Fruit fly (Drosophila melanogaster) whole organism, embryonic: ENCODE results near the gene Kah.

Source experiments
- ATbp ChIP-seq: fragments of 200-800 bp; sonication (Bioruptor generic); optimal IDR thresholded peaks from 2 replicates; lab custom pipeline; 2017; ENCODE audit warnings: missing biosample characterization, mild to moderate bottlenecking, missing genetic modification characterization, missing genetic modification reagents
- Atf6 ChIP-seq: fragments of 200-800 bp; sonication (Bioruptor generic); IDR thresholded peaks from 2 replicates; pipeline ENCODE4 v1.3.6; 2022; ENCODE audit warnings: missing biosample characterization, missing genetic modification characterization
- CG10147 ChIP-seq: fragments of 200-800 bp; sonication (Bioruptor generic); optimal IDR thresholded peaks from 2 replicates; lab custom pipeline; 2019; ENCODE audit warnings: missing biosample characterization, mild to moderate bottlenecking, missing genetic modification characterization, moderate library complexity
- CG10321 ChIP-seq: fragments of 200-800 bp; sonication (Bioruptor generic); IDR thresholded peaks from 2 replicates; pipeline ENCODE4 v1.3.6; 2022; ENCODE audit warnings: missing biosample characterization, missing genetic modification characterization
- CG10565 ChIP-seq: fragments of 200-800 bp; sonication (Bioruptor generic); optimal IDR thresholded peaks from 3 replicates; lab custom pipeline; 2016; ENCODE audit warnings: missing biosample characterization, mild to moderate bottlenecking, missing genetic modification characterization
- CG12744 ChIP-seq: fragments of 200-800 bp; sonication (Bioruptor generic); optimal IDR thresholded peaks from 2 replicates; lab custom pipeline; 2016; ENCODE audit warnings: missing biosample characterization, missing genetic modification characterization
- CG13894 ChIP-seq: fragments of 200-800 bp; sonication (Bioruptor generic); optimal IDR thresholded peaks from 3 replicates; lab custom pipeline; 2018; ENCODE audit warnings: missing biosample characterization, mild to moderate bottlenecking, missing genetic modification characterization, moderate library complexity
- CG14014 ChIP-seq: fragments of 200-800 bp; sonication (Bioruptor generic); IDR thresholded peaks from 2 replicates; pipeline ENCODE4 v1.3.6; 2022; ENCODE audit warnings: missing biosample characterization, missing genetic modification characterization
- CG1529 ChIP-seq: fragments of 200-800 bp; sonication (Bioruptor generic); optimal IDR thresholded peaks from 3 replicates; lab custom pipeline; 2018; ENCODE audit warnings: missing biosample characterization, missing genetic modification characterization
- CG17802 ChIP-seq: fragments of 200-800 bp; sonication (Bioruptor generic); optimal IDR thresholded peaks from 2 replicates; lab custom pipeline; 2018; ENCODE audit warnings: missing biosample characterization, mild to moderate bottlenecking, missing genetic modification characterization, moderate library complexity
- CG18262 ChIP-seq: fragments of 200-800 bp; optimal IDR thresholded peaks from 3 replicates; lab custom pipeline; 2019; ENCODE audit warnings: missing biosample characterization, mild to moderate bottlenecking, missing genetic modification characterization, moderate library complexity
- CG2875 ChIP-seq: fragments of 200-800 bp; sonication (Bioruptor generic); optimal IDR thresholded peaks from 2 replicates; lab custom pipeline; 2017; ENCODE audit warnings: missing biosample characterization, mild to moderate bottlenecking, missing genetic modification characterization, missing genetic modification reagents
- CG3163 ChIP-seq: fragments of 200-800 bp; sonication (Bioruptor generic); optimal IDR thresholded peaks from 3 replicates; lab custom pipeline; 2016; ENCODE audit warnings: missing biosample characterization, missing genetic modification characterization
- CG34376 ChIP-seq: fragments of 200-800 bp; sonication (Bioruptor generic); optimal IDR thresholded peaks from 2 replicates; lab custom pipeline; 2018; ENCODE audit warnings: missing biosample characterization, mild to moderate bottlenecking, missing genetic modification characterization
- CG4424 ChIP-seq: fragments of 200-800 bp; sonication (Bioruptor generic); optimal IDR thresholded peaks from 3 replicates; lab custom pipeline; 2016; ENCODE audit warnings: missing biosample characterization, missing genetic modification characterization
- CG4617 ChIP-seq: fragments of 200-800 bp; sonication (Bioruptor generic); optimal IDR thresholded peaks from 3 replicates; lab custom pipeline; 2016; ENCODE audit warnings: missing biosample characterization, missing genetic modification characterization, borderline replicate concordance
- CG6654 ChIP-seq: fragments of 200-800 bp; sonication (Bioruptor generic); optimal IDR thresholded peaks from 2 replicates; lab custom pipeline; 2017; ENCODE audit warnings: missing biosample characterization, mild to moderate bottlenecking, missing genetic modification characterization
- CG6683 ChIP-seq: fragments of 200-800 bp; sonication (Bioruptor generic); optimal IDR thresholded peaks from 2 replicates; lab custom pipeline; 2017; ENCODE audit warnings: missing biosample characterization, mild to moderate bottlenecking, missing genetic modification characterization, missing genetic modification reagents
- CG7372 ChIP-seq: fragments of 200-800 bp; sonication (Bioruptor generic); IDR thresholded peaks from 2 replicates; pipeline ENCODE4 v1.3.6; 2022; ENCODE audit warnings: missing biosample characterization, missing genetic modification characterization
- CG9727 ChIP-seq: fragments of 200-800 bp; sonication (Bioruptor generic); optimal IDR thresholded peaks from 3 replicates; lab custom pipeline; 2017; ENCODE audit warnings: missing biosample characterization, mild to moderate bottlenecking, missing genetic modification characterization
- D19A ChIP-seq: fragments of 200-800 bp; optimal IDR thresholded peaks from 3 replicates; lab custom pipeline; 2019; ENCODE audit warnings: missing biosample characterization, mild to moderate bottlenecking, missing genetic modification characterization, moderate library complexity
- Dbx ChIP-seq: fragments of 200-800 bp; sonication (Bioruptor generic); IDR thresholded peaks from 3 replicates; pipeline ENCODE4 v1.3.6; 2022; ENCODE audit warnings: missing biosample characterization, missing genetic modification characterization
- Gug ChIP-seq: fragments of 200-800 bp; sonication (Bioruptor generic); IDR thresholded peaks from 4 replicates; pipeline ENCODE4 v1.3.6; 2022; ENCODE audit warnings: missing biosample characterization, missing genetic modification characterization
- Hr78 ChIP-seq, 2 experiments: fragments of 200-800 bp in 1 of 2; fragments of >200 bp in 1 of 2; sonication (Bioruptor generic) in 1 of 2; optimal IDR thresholded peaks; 2 replicates each; lab custom pipeline; 2017 to 2019; ENCODE audit warnings: missing biosample characterization in 2 of 2, missing genetic modification characterization in 2 of 2, mild to moderate bottlenecking in 1 of 2, moderate library complexity in 1 of 2
- Max ChIP-seq: fragments of 200-800 bp; sonication (Bioruptor generic); optimal IDR thresholded peaks from 2 replicates; lab custom pipeline; 2016; ENCODE audit warnings: missing biosample characterization, mild to moderate bottlenecking, missing genetic modification characterization
- ase ChIP-seq: fragments of 200-800 bp; sonication (Bioruptor generic); IDR thresholded peaks from 3 replicates; pipeline ENCODE4 v1.3.6; 2022; ENCODE audit warnings: missing biosample characterization, missing genetic modification characterization
- br ChIP-seq: fragments of >200 bp; optimal IDR thresholded peaks from 2 replicates; lab custom pipeline; 2017
- bsh ChIP-seq, 2 experiments: fragments of 200-800 bp; sonication (Bioruptor generic); optimal IDR thresholded peaks; 2 replicates each; lab custom pipeline; 2017 to 2018; ENCODE audit warnings: mild to moderate bottlenecking in 2 of 2, missing biosample characterization in 2 of 2, missing genetic modification characterization in 2 of 2, moderate library complexity in 1 of 2
- btn ChIP-seq: fragments of 200-800 bp; sonication (Bioruptor generic); optimal IDR thresholded peaks from 2 replicates; lab custom pipeline; 2016; ENCODE audit warnings: missing biosample characterization, missing genetic modification characterization
- cato ChIP-seq: fragments of 200-800 bp; sonication (Bioruptor generic); optimal IDR thresholded peaks from 2 replicates; lab custom pipeline; 2016; ENCODE audit warnings: missing biosample characterization, missing genetic modification characterization, borderline replicate concordance
- chinmo ChIP-seq: fragments of 200-800 bp; sonication (Bioruptor generic); IDR thresholded peaks from 4 replicates; pipeline ENCODE4 v1.3.6; 2022; ENCODE audit warnings: missing biosample characterization, missing genetic modification characterization; ENCODE audit not compliant: partially characterized antibody
- chm ChIP-seq: fragments of 200-800 bp; sonication (Bioruptor generic); IDR thresholded peaks from 2 replicates; pipeline ENCODE4 v1.3.6; 2022; ENCODE audit warnings: missing biosample characterization, missing genetic modification characterization
- croc ChIP-seq: fragments of 200-800 bp; sonication (Bioruptor generic); conservative IDR thresholded peaks from 3 replicates; pipeline ENCODE4 v1.3.6; 2022; ENCODE audit warnings: missing biosample characterization, missing genetic modification characterization
- cwo ChIP-seq: fragments of 200-800 bp; sonication (Bioruptor generic); optimal IDR thresholded peaks from 3 replicates; lab custom pipeline; 2017; ENCODE audit warnings: missing biosample characterization, missing genetic modification characterization, mild to moderate bottlenecking, moderate library complexity, missing genetic modification reagents
- ftz-f1 ChIP-seq: fragments of 200-800 bp; sonication (Bioruptor generic); optimal IDR thresholded peaks from 2 replicates; lab custom pipeline; 2016; ENCODE audit warnings: missing biosample characterization, missing genetic modification characterization
- grn ChIP-seq: fragments of 200-800 bp; sonication (Bioruptor generic); optimal IDR thresholded peaks from 3 replicates; lab custom pipeline; 2017; ENCODE audit warnings: missing biosample characterization, missing genetic modification characterization
- gsb-n ChIP-seq: fragments of 200-800 bp; sonication (Bioruptor generic); optimal IDR thresholded peaks from 3 replicates; lab custom pipeline; 2018; ENCODE audit warnings: missing biosample characterization, mild to moderate bottlenecking, missing genetic modification characterization
- hth ChIP-seq: fragments of >200 bp; optimal IDR thresholded peaks from 2 replicates; lab custom pipeline; 2017; ENCODE audit warnings: inconsistent platforms
- jing ChIP-seq: fragments of 200-800 bp; sonication (Bioruptor generic); optimal IDR thresholded peaks from 2 replicates; lab custom pipeline; 2018; ENCODE audit warnings: missing biosample characterization, mild to moderate bottlenecking, missing genetic modification characterization
- nom ChIP-seq: fragments of 200-800 bp; sonication (Bioruptor generic); optimal IDR thresholded peaks from 2 replicates; lab custom pipeline; 2017; ENCODE audit warnings: missing biosample characterization, missing genetic modification characterization, mild to moderate bottlenecking, moderate library complexity, missing genetic modification reagents
- p53 ChIP-seq: fragments of 200-800 bp; sonication (Bioruptor generic); optimal IDR thresholded peaks from 2 replicates; lab custom pipeline; 2016; ENCODE audit warnings: missing biosample characterization, missing genetic modification characterization
- pfk ChIP-seq: fragments of 200-800 bp; sonication (Bioruptor generic); optimal IDR thresholded peaks from 2 replicates; lab custom pipeline; 2018; ENCODE audit warnings: missing biosample characterization, mild to moderate bottlenecking, missing genetic modification characterization, moderate library complexity
- repo ChIP-seq: fragments of 200-800 bp; sonication (Bioruptor generic); optimal IDR thresholded peaks from 2 replicates; lab custom pipeline; 2016; ENCODE audit warnings: missing biosample characterization, missing genetic modification characterization
- ro ChIP-seq: fragments of 200-800 bp; sonication (Bioruptor generic); IDR thresholded peaks from 2 replicates; pipeline ENCODE4 v1.3.6; 2022; ENCODE audit warnings: missing biosample characterization, missing genetic modification characterization
- sens ChIP-seq: fragments of 200-800 bp; sonication (Bioruptor generic); peaks from one replicate; lab custom pipeline; 2016; ENCODE audit warnings: missing biosample characterization, missing genetic modification characterization
- slp2 ChIP-seq: fragments of 200-800 bp; sonication (Bioruptor generic); optimal IDR thresholded peaks from 2 replicates; lab custom pipeline; 2016; ENCODE audit warnings: missing biosample characterization, missing genetic modification characterization
- vvl ChIP-seq: fragments of 200-800 bp; sonication (Bioruptor generic); IDR thresholded peaks from 2 replicates; pipeline ENCODE4 v1.3.6; 2022; ENCODE audit warnings: missing biosample characterization, missing genetic modification characterization
- wdn ChIP-seq: fragments of 200-800 bp; sonication (Bioruptor generic); IDR thresholded peaks from 2 replicates; pipeline ENCODE4 v1.3.6; 2022; ENCODE audit warnings: missing biosample characterization, missing genetic modification characterization
- zen ChIP-seq: fragments of 200-800 bp; sonication (Bioruptor generic); optimal IDR thresholded peaks from 3 replicates; lab custom pipeline; 2018; ENCODE audit warnings: missing biosample characterization, mild to moderate bottlenecking, missing genetic modification characterization, moderate library complexity

Gene Kah

DNA sequence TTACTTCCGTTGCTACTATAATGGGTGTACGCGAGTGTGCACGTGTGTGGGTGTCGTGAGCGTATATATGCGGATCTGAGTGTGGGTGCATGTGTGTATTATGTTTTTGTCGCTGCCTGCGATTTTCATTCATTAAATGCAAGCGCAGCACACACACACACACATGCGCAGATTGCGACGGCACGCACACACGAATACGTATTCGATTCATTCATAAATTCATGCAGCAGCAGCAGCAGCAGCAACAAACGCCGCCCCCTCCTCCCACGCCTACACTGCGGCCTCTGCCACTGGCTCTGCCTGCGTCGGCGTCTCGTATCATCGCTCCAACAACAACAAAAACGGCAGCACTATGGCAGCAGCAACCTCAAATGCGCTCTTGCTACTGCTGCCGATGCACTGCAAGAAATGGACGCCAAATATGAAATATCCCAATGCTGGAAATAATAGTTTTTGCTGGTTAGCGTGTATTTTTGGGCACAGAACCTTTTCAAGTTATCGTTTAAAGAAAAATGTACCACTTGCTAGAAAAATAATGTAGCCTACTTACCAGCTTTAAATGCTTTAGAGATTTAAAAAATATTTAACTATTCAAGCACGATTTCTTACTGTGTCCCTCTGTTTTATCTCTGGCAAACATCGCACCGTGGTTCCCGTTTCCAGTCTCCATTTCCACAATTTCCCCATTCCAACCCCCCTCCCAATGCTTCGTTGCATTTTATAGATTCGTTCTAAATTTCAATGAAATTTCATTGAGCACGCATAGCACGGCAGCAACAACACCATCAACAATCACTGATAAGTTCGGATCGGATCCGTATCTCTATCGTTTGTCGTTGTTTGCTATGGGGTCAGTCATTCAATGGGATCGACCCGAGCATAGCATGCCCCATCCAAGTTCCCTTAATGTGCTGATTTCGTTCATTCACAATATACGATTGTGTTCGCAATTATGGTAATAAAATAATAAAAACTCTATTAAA is 44.5 kb upstream of the Kah start (continued):
- TF ChIP-seq CG7372 (GFP tag; lab: Robert Waterston, UW) (peak; percentile 64), slp2 (GFP tag; lab: Kevin White, UChicago) (peak; percentile 85), cato (peak; percentile 85), CG3163 (GFP tag; lab: Kevin White, UChicago) (peak; percentile 56), CG4617 (GFP tag; lab: Kevin White, UChicago) (peak; percentile 71), CG18262 (tag; lab: Kevin White, UChicago) (peak; percentile 91), nom (GFP tag; lab: Kevin White, UChicago) (no peak), br (no peak), CG13894 (no peak), grn (GFP tag; lab: Kevin White, UChicago) (peak; percentile 92), zen (tag; lab: Kevin White, UChicago) (peak; percentile 15)

DNA sequence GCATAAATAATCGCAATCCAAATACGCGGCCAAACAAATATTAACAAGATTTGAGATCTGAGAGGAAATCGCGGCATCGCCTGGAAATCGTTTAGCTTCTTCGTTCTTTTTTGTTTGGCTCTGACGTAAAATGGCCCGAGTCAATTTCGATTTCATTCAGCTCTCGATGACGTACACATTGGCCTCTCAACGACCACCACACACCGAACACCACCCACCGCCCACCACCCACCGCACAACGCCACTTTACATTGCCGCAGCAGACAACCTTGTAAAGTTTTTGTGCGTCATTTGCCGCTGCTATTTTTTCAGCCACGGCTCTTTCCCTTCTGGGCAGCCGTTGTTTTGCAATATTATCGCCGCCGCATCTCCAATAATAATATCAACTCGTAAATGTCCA is 43.0 kb upstream of the Kah start:
- TF ChIP-seq CG12744 (GFP tag; lab: Kevin White, UChicago) (no peak), btn (GFP tag; lab: Kevin White, UChicago) (no peak), CG6654 (GFP tag; lab: Kevin White, UChicago) (no peak), CG9727 (GFP tag; lab: Kevin White, UChicago) (no peak), Max (GFP tag; lab: Kevin White, UChicago) (no peak), CG10321 (no peak), CG4424 (GFP tag; lab: Kevin White, UChicago) (no peak), hth (lab: Kevin White, UChicago) (no peak), Hr78 (GFP tag; optimal IDR thresholded peaks at IDR 0.05; lab: Kevin White, UChicago) (no peak), croc (GFP tag; lab: Robert Waterston, UW) (no peak), CG6683 (GFP tag; lab: Kevin White, UChicago) (no peak), CG17802 (tag; lab: Kevin White, UChicago) (no peak), Atf6 (GFP tag; lab: Robert Waterston, UW) (peak; percentile 12; the same call in 1 of the 2 replicates), pfk (GFP tag; lab: Kevin White, UChicago) (no peak), Dbx (GFP tag; lab: Robert Waterston, UW) (no peak), repo (GFP tag; lab: Kevin White, UChicago) (no peak), CG1529 (GFP tag; lab: Kevin White, UChicago) (no peak), ro (GFP tag; lab: Robert Waterston, UW) (no peak), ftz-f1 (GFP tag; lab: Kevin White, UChicago) (peak; percentile 81), wdn (GFP tag; lab: Robert Waterston, UW) (no peak), CG10147 (no peak), gsb-n (no peak), D19A (no peak), CG2875 (GFP tag; lab: Kevin White, UChicago) (no peak), CG10565 (GFP tag; lab: Kevin White, UChicago) (no peak), chm (GFP tag; lab: Robert Waterston, UW) (0 out of 2 replicates have a peak, but pooled peaks have one; percentile 23), chinmo (GFP tag; lab: Robert Waterston, UW) (peak; percentile 80; the same call in 1 of the 4 replicates), CG14014 (GFP tag; lab: Robert Waterston, UW) (no peak), sens (GFP tag; lab: Kevin White, UChicago) (no peak), p53 (no peak), ase (GFP tag; lab: Robert Waterston, UW) (no peak), ATbp (GFP tag; lab: Kevin White, UChicago) (no peak), Gug (no peak), CG34376 (peak; percentile 16), vvl (GFP tag; lab: Robert Waterston, UW) (no peak), jing (GFP tag; lab: Kevin White, UChicago) (no peak), bsh (GFP tag; optimal IDR thresholded peaks at IDR 0.05; lab: Kevin White, UChicago) (no peak), cwo (no peak)
